Fruit fly (Drosophila melanogaster) whole organism, prepupa: ENCODE measurements around the gene Acp98AB.

Experiments used
- CG3919 ChIP-seq: fragments of 200-800 bp; sonication (Bioruptor generic); optimal IDR thresholded peaks from 3 replicates; lab custom pipeline; 2016; ENCODE audit warnings: missing biosample characterization, missing genetic modification characterization
- CG4318 ChIP-seq: fragments of 200-800 bp; sonication (Bioruptor generic); optimal IDR thresholded peaks from 3 replicates; lab custom pipeline; 2017; ENCODE audit warnings: missing biosample characterization, mild to moderate bottlenecking, missing genetic modification characterization
- CG6276 ChIP-seq: fragments of 200-800 bp; sonication (Bioruptor generic); optimal IDR thresholded peaks from 2 replicates; lab custom pipeline; 2017; ENCODE audit warnings: missing biosample characterization, mild to moderate bottlenecking, missing genetic modification characterization
- Eip78C ChIP-seq: fragments of 200-800 bp; sonication (Bioruptor generic); peaks from one replicate; lab custom pipeline; 2016; ENCODE audit warnings: missing biosample characterization, missing genetic modification characterization
- Gug ChIP-seq: fragments of 200-800 bp; sonication (Bioruptor generic); IDR thresholded peaks from 2 replicates; pipeline ENCODE4 v1.3.6; 2022; ENCODE audit warnings: missing biosample characterization, missing genetic modification characterization
- Lpt ChIP-seq: fragments of 200-800 bp; sonication (Bioruptor generic); optimal IDR thresholded peaks from 3 replicates; lab custom pipeline; 2016; ENCODE audit warnings: missing biosample characterization, missing genetic modification characterization
- OdsH ChIP-seq: fragments of 200-800 bp; sonication (Bioruptor generic); optimal IDR thresholded peaks from 3 replicates; lab custom pipeline; 2016; ENCODE audit warnings: missing biosample characterization, missing genetic modification characterization
- dsx ChIP-seq: fragments of 200-800 bp; optimal IDR thresholded peaks from 3 replicates; lab custom pipeline; 2019; ENCODE audit warnings: missing biosample characterization, mild to moderate bottlenecking, missing genetic modification characterization, moderate library complexity; ENCODE audit not compliant: poor library complexity, severe bottlenecking
- esn ChIP-seq: fragments of 200-800 bp; sonication (Bioruptor generic); optimal IDR thresholded peaks from 2 replicates; lab custom pipeline; 2016; ENCODE audit warnings: missing biosample characterization, mild to moderate bottlenecking, missing genetic modification characterization, moderate library complexity
- fd59A ChIP-seq: fragments of 200-800 bp; sonication (Bioruptor generic); optimal IDR thresholded peaks from 2 replicates; lab custom pipeline; 2017; ENCODE audit warnings: missing biosample characterization, mild to moderate bottlenecking, missing genetic modification characterization, missing genetic modification reagents

dm6 chr3R:27740692-27741091 is 46.0 kb downstream of the Acp98AB start:
- TF ChIP-seq OdsH (no peak), CG4318 (no peak), dsx (GFP tag; lab: Kevin White, UChicago) (no peak), Gug (GFP tag; lab: Robert Waterston, UW) (no peak), CG6276 (GFP tag; lab: Kevin White, UChicago) (no peak), esn (GFP tag; lab: Kevin White, UChicago) (no peak), Eip78C (no peak), Lpt (no peak), CG3919 (no peak), fd59A (GFP tag; lab: Kevin White, UChicago) (no peak)
